5 worm cellular contexts compared by ENCODE assay signal in the genomic region with DNA sequence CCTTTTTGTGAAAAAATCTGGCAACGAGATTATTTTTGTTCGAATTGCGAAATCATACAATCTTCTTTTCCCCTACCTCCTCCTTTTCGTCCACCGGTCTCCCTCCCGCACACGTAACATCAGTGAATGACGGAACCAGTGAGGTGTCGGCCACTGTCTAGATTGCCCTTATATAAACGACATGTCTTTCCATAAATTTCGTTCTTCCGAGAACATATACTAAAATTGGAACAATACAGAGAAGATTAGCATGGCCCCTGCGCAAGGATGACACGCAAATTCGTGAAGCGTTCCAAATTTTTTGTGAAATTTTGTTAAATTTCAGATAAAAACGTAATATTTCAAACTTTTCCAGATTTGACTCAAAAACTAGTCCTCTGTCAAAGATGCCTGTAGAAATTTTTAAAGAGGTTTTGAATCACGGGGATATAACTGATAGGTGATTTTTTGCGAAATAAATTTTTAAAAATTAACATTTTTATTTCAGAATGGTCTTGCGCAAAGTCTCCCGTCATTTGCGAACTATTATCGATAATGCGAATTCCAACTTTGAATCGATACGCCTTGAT.
TF ChIP-seq lines count a peak whose summit lies in the region.

No protein-coding gene starts in this region.

TF ChIP-seq in whole organism, L1 larva, 84 proteins besides CTCF, POLR2A, EP300 and RAD21 (continued from another document and continues in another):
- TF ChIP-seq Y116A8C.19 (tag; optimal IDR thresholded peaks at IDR 0.05; lab: Kevin White, UChicago; ENCODE audit: borderline replicate concordance) = no peak
- no peak for TF ChIP-seq nhr-12 (tag; optimal IDR thresholded peaks at IDR 0.05; lab: Kevin White, UChicago)
- TF ChIP-seq fkh-10 (GFP tag; optimal IDR thresholded peaks at IDR 0.05; lab: Kevin White, UChicago) = no peak
- TF ChIP-seq nhr-47 (tag; optimal IDR thresholded peaks at IDR 0.05; lab: Kevin White, UChicago) = peak; percentile 40
- TF ChIP-seq egl-27 (tag; optimal IDR thresholded peaks at IDR 0.05; lab: Kevin White, UChicago) = no peak
- no peak for TF ChIP-seq unc-98 (GFP tag; IDR thresholded peaks at IDR 0.05; lab: Robert Waterston, UW)
- TF ChIP-seq ets-5 (GFP tag; IDR thresholded peaks at IDR 0.05; lab: Robert Waterston, UW) = no peak
- TF ChIP-seq pqm-1 (tag; optimal IDR thresholded peaks at IDR 0.05; lab: Kevin White, UChicago) = no peak
- TF ChIP-seq efl-1 (optimal IDR thresholded peaks at IDR 0.05; lab: Kevin White, UChicago) = peak in 1 of 2 experiments; percentile 8
- no peak for TF ChIP-seq efl-1 (GFP tag; optimal IDR thresholded peaks at IDR 0.05 in 1 of 2; lab: Kevin White, UChicago)
- TF ChIP-seq aly-2 (tag; optimal IDR thresholded peaks at IDR 0.05; lab: Kevin White, UChicago) = no peak
- TF ChIP-seq egl-13 (tag; optimal IDR thresholded peaks at IDR 0.05; lab: Kevin White, UChicago) = no peak
- TF ChIP-seq nhr-76 (tag; optimal IDR thresholded peaks at IDR 0.05; lab: Kevin White, UChicago) = no peak
- TF ChIP-seq snpc-4 (tag; optimal IDR thresholded peaks at IDR 0.05; lab: Kevin White, UChicago) = peak; percentile 96
- TF ChIP-seq ceh-90 (tag; optimal IDR thresholded peaks at IDR 0.05; lab: Kevin White, UChicago) = no peak
- TF ChIP-seq zip-4 (GFP tag; optimal IDR thresholded peaks at IDR 0.05; lab: Kevin White, UChicago) = peak; percentile 32
- no peak for TF ChIP-seq aha-1 (tag; optimal IDR thresholded peaks at IDR 0.05; lab: Kevin White, UChicago)
- TF ChIP-seq nhr-19 (GFP tag; conservative IDR thresholded peaks at IDR 0.05; lab: Robert Waterston, UW) = peak; percentile 36; the same call in 1 of the 2 replicates
- TF ChIP-seq mab-9 (GFP tag; IDR thresholded peaks at IDR 0.05; lab: Robert Waterston, UW) = no peak
- TF ChIP-seq fkh-8 (tag; optimal IDR thresholded peaks at IDR 0.05; lab: Kevin White, UChicago) = no peak
- no peak for TF ChIP-seq ama-1 (optimal IDR thresholded peaks at IDR 0.05; lab: Kevin White, UChicago)
- no peak for TF ChIP-seq nhr-84 (tag; optimal IDR thresholded peaks at IDR 0.05; lab: Kevin White, UChicago)
- TF ChIP-seq efl-3 (GFP tag; optimal IDR thresholded peaks at IDR 0.05; lab: Kevin White, UChicago) = no peak
- TF ChIP-seq blmp-1 (tag; optimal IDR thresholded peaks at IDR 0.05; lab: Kevin White, UChicago) = no peak
- TF ChIP-seq vab-15 (tag; optimal IDR thresholded peaks at IDR 0.05; lab: Kevin White, UChicago) = no peak
- TF ChIP-seq isw-1 (GFP tag; IDR thresholded peaks at IDR 0.05; lab: Robert Waterston, UW) = no peak

TF ChIP-seq in whole organism, L2 larva, 48 proteins besides CTCF, POLR2A, EP300 and RAD21 (continued from another document):
- TF ChIP-seq egl-27 (tag; optimal IDR thresholded peaks at IDR 0.05; lab: Kevin White, UChicago) = no peak
- no peak for TF ChIP-seq lin-11 (tag; optimal IDR thresholded peaks at IDR 0.05; lab: Kevin White, UChicago)
- peak; percentile 19 for TF ChIP-seq crh-2 (tag; optimal IDR thresholded peaks at IDR 0.05; lab: Kevin White, UChicago)
- no peak for TF ChIP-seq nhr-77 (tag; optimal IDR thresholded peaks at IDR 0.05; lab: Kevin White, UChicago)
- no peak for TF ChIP-seq dmd-4 (tag; optimal IDR thresholded peaks at IDR 0.05; lab: Kevin White, UChicago)
- TF ChIP-seq R02D3.7 (tag; optimal IDR thresholded peaks at IDR 0.05; lab: Kevin White, UChicago) = no peak
- TF ChIP-seq nhr-21 (tag; optimal IDR thresholded peaks at IDR 0.05; lab: Kevin White, UChicago) = peak; percentile 24
- TF ChIP-seq blmp-1 (tag; optimal IDR thresholded peaks at IDR 0.05; lab: Kevin White, UChicago; ENCODE audit: insufficient read depth) = no peak
- TF ChIP-seq elt-1 (tag; optimal IDR thresholded peaks at IDR 0.05; lab: Kevin White, UChicago) = no peak
- no peak for TF ChIP-seq nhr-12 (tag; optimal IDR thresholded peaks at IDR 0.05; lab: Kevin White, UChicago)
- TF ChIP-seq aly-2 (tag; optimal IDR thresholded peaks at IDR 0.05; lab: Kevin White, UChicago) = no peak
- no peak for TF ChIP-seq elt-3 (tag; optimal IDR thresholded peaks at IDR 0.05; lab: Kevin White, UChicago)

TF ChIP-seq in whole organism, L3 larva, 47 proteins besides CTCF, POLR2A, EP300 and RAD21 (continued from another document):
- TF ChIP-seq nfya-1 (tag; optimal IDR thresholded peaks at IDR 0.05; lab: Kevin White, UChicago; ENCODE audit: insufficient read depth) (peak; percentile 23), jun-1 (tag; optimal IDR thresholded peaks at IDR 0.05; lab: Kevin White, UChicago) (no peak), unc-62 (GFP tag; optimal IDR thresholded peaks at IDR 0.05; lab: Kevin White, UChicago) (no peak), ceh-9 (tag; optimal IDR thresholded peaks at IDR 0.05; lab: Kevin White, UChicago) (no peak)

TF ChIP-seq in whole organism, L4 larva, 104 proteins besides CTCF, POLR2A, EP300 and RAD21 (continued from another document and continues in another):
- TF ChIP-seq madf-5 (GFP tag; IDR thresholded peaks at IDR 0.05; lab: Robert Waterston, UW) = peak; percentile 37 to 50; a peak in 1 of 4 replicates
- TF ChIP-seq set-16 (GFP tag; IDR thresholded peaks at IDR 0.05; lab: Robert Waterston, UW) = no peak
- TF ChIP-seq ztf-11 (tag; optimal IDR thresholded peaks at IDR 0.05; lab: Kevin White, UChicago) = no peak
- no peak; the same call in 1 of the 2 replicates for TF ChIP-seq mxl-2 (GFP tag; conservative IDR thresholded peaks at IDR 0.05; lab: Robert Waterston, UW)
- TF ChIP-seq egl-43 (GFP tag; IDR thresholded peaks at IDR 0.05; lab: Robert Waterston, UW) = no peak
- no peak for TF ChIP-seq spr-3 (GFP tag; optimal IDR thresholded peaks at IDR 0.05; lab: Kevin White, UChicago)
- no peak for TF ChIP-seq sdz-12 (GFP tag; optimal IDR thresholded peaks at IDR 0.05; lab: Kevin White, UChicago)
- no peak for TF ChIP-seq fos-1 (tag; optimal IDR thresholded peaks at IDR 0.05; lab: Kevin White, UChicago)
- 0 out of 2 replicates have a peak, but pooled peaks have one; percentile 29 for TF ChIP-seq daf-19 (GFP tag; conservative IDR thresholded peaks at IDR 0.05; lab: Robert Waterston, UW)
- no peak for TF ChIP-seq lim-7 (GFP tag; IDR thresholded peaks at IDR 0.05; lab: Robert Waterston, UW)
- no peak for TF ChIP-seq ZK546.5 (tag; optimal IDR thresholded peaks at IDR 0.05; lab: Kevin White, UChicago)
- TF ChIP-seq ceh-28 (tag; optimal IDR thresholded peaks at IDR 0.05; lab: Kevin White, UChicago) = no peak
- TF ChIP-seq hlh-30 (tag; optimal IDR thresholded peaks at IDR 0.05; lab: Kevin White, UChicago; ENCODE audit: insufficient read depth) = peak; percentile 25
- no peak for TF ChIP-seq nhr-77 (tag; optimal IDR thresholded peaks at IDR 0.05; lab: Kevin White, UChicago)
- no peak; the same call in 1 of the 2 replicates for TF ChIP-seq php-3 (GFP tag; IDR thresholded peaks at IDR 0.05; lab: Robert Waterston, UW)
- TF ChIP-seq nhr-42 (GFP tag; IDR thresholded peaks at IDR 0.05; lab: Robert Waterston, UW) = no peak
- no peak for TF ChIP-seq nhr-10 (tag; optimal IDR thresholded peaks at IDR 0.05; lab: Kevin White, UChicago)
- no peak for TF ChIP-seq lin-39 (tag; optimal IDR thresholded peaks at IDR 0.05; lab: Kevin White, UChicago)
- TF ChIP-seq ama-1 (optimal IDR thresholded peaks at IDR 0.05; lab: Kevin White, UChicago) = no peak
- TF ChIP-seq zip-11 (GFP tag; IDR thresholded peaks at IDR 0.05; lab: Robert Waterston, UW) = no peak
- TF ChIP-seq nhr-111 (GFP tag; optimal IDR thresholded peaks at IDR 0.05; lab: Kevin White, UChicago) = no peak
- TF ChIP-seq spr-1 (tag; optimal IDR thresholded peaks at IDR 0.05; lab: Kevin White, UChicago) = peak; percentile 57
- no peak for TF ChIP-seq F10B5.3 (tag; optimal IDR thresholded peaks at IDR 0.05; lab: Kevin White, UChicago)
- peak; percentile 42 for TF ChIP-seq dve-1 (tag; optimal IDR thresholded peaks at IDR 0.05; lab: Kevin White, UChicago; ENCODE audit: insufficient read depth)
- no peak for TF ChIP-seq mdl-1 (tag; optimal IDR thresholded peaks at IDR 0.05; lab: Kevin White, UChicago)
- TF ChIP-seq ceh-44 (GFP tag; IDR thresholded peaks at IDR 0.05; lab: Robert Waterston, UW) = peak; percentile 9; the same call in 1 of the 2 replicates
- no peak for TF ChIP-seq T26A8.4 (GFP tag; IDR thresholded peaks at IDR 0.05; lab: Robert Waterston, UW)
- TF ChIP-seq skn-1 (tag; optimal IDR thresholded peaks at IDR 0.05; lab: Kevin White, UChicago) = no peak
- TF ChIP-seq zfp-2 (tag; optimal IDR thresholded peaks at IDR 0.05; lab: Kevin White, UChicago) = no peak
- no peak for TF ChIP-seq unc-39 (tag; optimal IDR thresholded peaks at IDR 0.05; lab: Kevin White, UChicago)
- TF ChIP-seq duxl-1 (tag; optimal IDR thresholded peaks at IDR 0.05; lab: Kevin White, UChicago; ENCODE audit: poor library complexity) = no peak
- TF ChIP-seq zfp-3 (GFP tag; conservative IDR thresholded peaks at IDR 0.05; lab: Robert Waterston, UW) = no peak
- peak; percentile 51; the same call in 1 of the 2 replicates for TF ChIP-seq pha-4 (GFP tag; IDR thresholded peaks at IDR 0.05; lab: Robert Waterston, UW)
- no peak for TF ChIP-seq pha-4 (tag; optimal IDR thresholded peaks at IDR 0.05; lab: Kevin White, UChicago)
- TF ChIP-seq lin-38 (GFP tag; IDR thresholded peaks at IDR 0.05; lab: Robert Waterston, UW) = no peak; the same call in 1 of the 2 replicates
- no peak for TF ChIP-seq ceh-20 (GFP tag; IDR thresholded peaks at IDR 0.05; lab: Robert Waterston, UW)
- TF ChIP-seq nhr-11 (tag; optimal IDR thresholded peaks at IDR 0.05; lab: Kevin White, UChicago) = no peak
- TF ChIP-seq lin-15B (tag; optimal IDR thresholded peaks at IDR 0.05; lab: Kevin White, UChicago) = no peak
- no peak for TF ChIP-seq madf-9 (GFP tag; conservative IDR thresholded peaks at IDR 0.05; lab: Robert Waterston, UW)
- peak; percentile 74; the same call in 1 of the 2 replicates for TF ChIP-seq Y48G9A.11 (GFP tag; IDR thresholded peaks at IDR 0.05; lab: Robert Waterston, UW)
- TF ChIP-seq tra-1 (GFP tag; IDR thresholded peaks at IDR 0.05; lab: Robert Waterston, UW) = no peak; the same call in 1 of the 2 replicates
- TF ChIP-seq D1046.2 (GFP tag; IDR thresholded peaks at IDR 0.05; lab: Robert Waterston, UW) = no peak
- no peak for TF ChIP-seq daf-8 (GFP tag; IDR thresholded peaks at IDR 0.05; lab: Robert Waterston, UW)
- TF ChIP-seq ceh-82 (tag; optimal IDR thresholded peaks at IDR 0.05; lab: Kevin White, UChicago) = no peak

TF ChIP-seq in whole organism, young adult, 124 proteins besides CTCF, POLR2A, EP300 and RAD21 (continued from another document and continues in another):
- TF ChIP-seq hlh-12 (tag; optimal IDR thresholded peaks at IDR 0.05; lab: Kevin White, UChicago) (peak; percentile 56), ZK185.1 (tag; optimal IDR thresholded peaks at IDR 0.05; lab: Kevin White, UChicago; ENCODE audit: poor library complexity, severe bottlenecking) (peak; percentile 19), F57C9.4 (tag; optimal IDR thresholded peaks at IDR 0.05; lab: Kevin White, UChicago) (no peak), Y79H2A.3 (GFP tag; conservative IDR thresholded peaks at IDR 0.05; lab: Robert Waterston, UW) (no peak), lin-26 (GFP tag; IDR thresholded peaks at IDR 0.05; lab: Robert Waterston, UW) (peak; percentile 91), ztf-26 (tag; optimal IDR thresholded peaks at IDR 0.05; lab: Kevin White, UChicago) (peak; percentile 22), Y56A3A.18 (GFP tag; IDR thresholded peaks at IDR 0.05; lab: Robert Waterston, UW) (peak; percentile 93), egl-44 (GFP tag; IDR thresholded peaks at IDR 0.05; lab: Robert Waterston, UW) (peak; percentile 39; the same call in 1 of the 2 replicates), madf-8 (GFP tag; conservative IDR thresholded peaks at IDR 0.05; lab: Robert Waterston, UW) (no peak), ceh-100 (GFP tag; IDR thresholded peaks at IDR 0.05; lab: Robert Waterston, UW) (peak; percentile 46; the same call in 1 of the 2 replicates), F57A8.1 (GFP tag; optimal IDR thresholded peaks at IDR 0.05; lab: Kevin White, UChicago) (no peak), nfyb-1 (GFP tag; IDR thresholded peaks at IDR 0.05; lab: Robert Waterston, UW) (no peak), ceh-40 (GFP tag; IDR thresholded peaks at IDR 0.05; lab: Robert Waterston, UW) (peak; percentile 65; the same call in 1 of the 2 replicates), xnd-1 (tag; optimal IDR thresholded peaks at IDR 0.05; lab: Kevin White, UChicago) (no peak), ets-4 (GFP tag; optimal IDR thresholded peaks at IDR 0.05; lab: Kevin White, UChicago) (no peak), snpc-1.1 (tag; optimal IDR thresholded peaks at IDR 0.05; lab: Kevin White, UChicago; ENCODE audit: insufficient read depth) (peak; percentile 92), efl-1 (GFP tag; optimal IDR thresholded peaks at IDR 0.05; lab: Kevin White, UChicago) (no peak), F33H1.4 (GFP tag; IDR thresholded peaks at IDR 0.05; lab: Robert Waterston, UW) (peak; percentile 46), ztf-25 (GFP tag; IDR thresholded peaks at IDR 0.05; lab: Robert Waterston, UW) (0 out of 2 replicates have a peak, but pooled peaks have one; percentile 54), madf-10 (tag; optimal IDR thresholded peaks at IDR 0.05; lab: Kevin White, UChicago) (peak; percentile 18), mcd-1 (GFP tag; IDR thresholded peaks at IDR 0.05; lab: Robert Waterston, UW) (no peak), ceh-58 (GFP tag; IDR thresholded peaks at IDR 0.05; lab: Robert Waterston, UW) (no peak), F37B4.10 (GFP tag; IDR thresholded peaks at IDR 0.05; lab: Robert Waterston, UW) (no peak), hlh-26 (GFP tag; conservative IDR thresholded peaks at IDR 0.05; lab: Robert Waterston, UW) (no peak), K12H6.12 (tag; optimal IDR thresholded peaks at IDR 0.05; lab: Kevin White, UChicago) (no peak), F55B11.4 (tag; optimal IDR thresholded peaks at IDR 0.05; lab: Kevin White, UChicago; ENCODE audit: borderline replicate concordance, insufficient read depth) (no peak), hrde-1 (tag; optimal IDR thresholded peaks at IDR 0.05; lab: Kevin White, UChicago; ENCODE audit: borderline replicate concordance) (no peak), somi-1 (GFP tag; optimal IDR thresholded peaks at IDR 0.05; lab: Kevin White, UChicago) (no peak), gei-17 (GFP tag; optimal IDR thresholded peaks at IDR 0.05; lab: Kevin White, UChicago) (no peak), cebp-1 (GFP tag; IDR thresholded peaks at IDR 0.05; lab: Robert Waterston, UW) (peak; percentile 44; the same call in 1 of the 2 replicates), cebp-1 (tag; optimal IDR thresholded peaks at IDR 0.05; lab: Kevin White, UChicago) (no peak), egrh-3 (GFP tag; IDR thresholded peaks at IDR 0.05; lab: Robert Waterston, UW) (no peak), F39B2.1 (GFP tag; IDR thresholded peaks at IDR 0.05; lab: Robert Waterston, UW) (no peak), ekl-4 (GFP tag; IDR thresholded peaks at IDR 0.05; lab: Robert Waterston, UW) (no peak; the same call in 1 of the 2 replicates), lin-40 (tag; optimal IDR thresholded peaks at IDR 0.05; lab: Kevin White, UChicago) (no peak), sdz-38 (tag; optimal IDR thresholded peaks at IDR 0.05; lab: Kevin White, UChicago) (no peak), hmg-20 (GFP tag; IDR thresholded peaks at IDR 0.05; lab: Robert Waterston, UW) (peak; percentile 73), F49E8.2 (tag; optimal IDR thresholded peaks at IDR 0.05; lab: Kevin White, UChicago; ENCODE audit: insufficient read depth) (peak; percentile 71), dpff-1 (tag; optimal IDR thresholded peaks at IDR 0.05; lab: Kevin White, UChicago) (no peak), mes-4 (tag; optimal IDR thresholded peaks at IDR 0.05; lab: Kevin White, UChicago) (peak; percentile 47), snpc-4 (GFP tag; optimal IDR thresholded peaks at IDR 0.05; lab: Kevin White, UChicago) (peak; percentile 91), snpc-4 (tag; optimal IDR thresholded peaks at IDR 0.05; lab: Kevin White, UChicago) (peak; percentile 95 to 99 (median 98)), tbp1 (GFP tag; optimal IDR thresholded peaks at IDR 0.05; lab: Kevin White, UChicago) (peak; percentile 83), C17E4.6 (GFP tag; IDR thresholded peaks at IDR 0.05; lab: Robert Waterston, UW) (peak; percentile 48; the same call in 1 of the 2 replicates), sea-2 (GFP tag; IDR thresholded peaks at IDR 0.05; lab: Robert Waterston, UW) (no peak), B0336.3 (GFP tag; IDR thresholded peaks at IDR 0.05; lab: Robert Waterston, UW) (no peak), dpl-1 (GFP tag; optimal IDR thresholded peaks at IDR 0.05; lab: Kevin White, UChicago) (no peak), zim-3 (tag; optimal IDR thresholded peaks at IDR 0.05; lab: Kevin White, UChicago) (no peak), let-526 (GFP tag; IDR thresholded peaks at IDR 0.05; lab: Robert Waterston, UW) (no peak)
